Fruit fly (Drosophila melanogaster) whole organism: ENCODE measurements around the gene CG5262.

ENCODE experiments used
- pan ChIP-seq: fragments of >200 bp; optimal IDR thresholded peaks from 2 replicates; lab custom pipeline; 2017
- psq ChIP-seq: fragments of >200 bp; optimal IDR thresholded peaks from 2 replicates; lab custom pipeline; 2017
- usp ChIP-seq: fragments of >200 bp; optimal IDR thresholded peaks from 2 replicates; lab custom pipeline; 2017; ENCODE audit warnings: missing biosample characterization, missing genetic modification characterization, mixed read lengths

DNA sequence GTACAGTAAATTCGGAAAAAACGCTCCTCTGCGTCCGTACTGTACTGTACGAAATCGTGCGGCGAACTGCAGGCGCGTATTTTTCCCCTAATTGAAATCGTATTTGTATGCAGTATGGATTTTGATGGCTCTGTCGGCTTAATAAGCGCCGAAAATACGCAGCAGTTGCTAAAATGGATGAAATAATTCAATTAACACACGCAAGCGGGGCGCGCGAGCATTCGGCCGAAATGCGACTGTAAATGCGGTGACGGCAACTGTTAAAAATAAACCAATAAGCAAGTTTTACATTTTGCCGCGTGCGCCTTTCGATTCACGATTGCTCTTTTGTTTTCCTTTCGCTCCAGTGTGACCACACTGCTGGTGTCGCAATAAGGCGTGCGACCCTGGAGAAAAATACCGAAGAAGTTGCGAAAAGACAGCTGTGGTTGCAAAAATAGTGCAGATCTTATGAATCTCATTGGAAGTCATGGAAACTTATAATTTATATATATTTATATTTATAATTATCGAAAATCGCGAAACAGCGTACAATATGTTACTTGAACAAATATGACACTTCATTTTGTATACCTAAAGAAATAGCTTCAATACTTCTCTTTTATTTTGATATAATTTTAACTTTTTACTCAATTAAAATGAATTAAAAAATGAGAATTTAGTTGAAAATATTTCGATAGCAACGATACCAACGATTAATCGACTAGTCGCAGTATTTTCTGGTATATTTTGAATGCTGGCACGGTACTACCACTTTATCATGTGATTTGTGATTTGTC lies 42.9 kb upstream of the CG5262 start, which contains the start of the genes CG32428 and CG5969:
- TF ChIP-seq psq (lab: Kevin White, UChicago) = no peak
- TF ChIP-seq usp (GFP tag; lab: Kevin White, UChicago) = no peak
- TF ChIP-seq pan = no peak
